Fruit fly (Drosophila melanogaster): Measurements from ENCODE around the gene Mst57Da.

- TF ChIP-seq CTCF (optimal IDR thresholded peaks at IDR 0.05) (no peak), CG8478 (optimal IDR thresholded peaks at IDR 0.05) (no peak)
Observed at dm6 chr3R:25877064-25877463, 45.4 kb upstream of the Mst57Da start.

All from S2 (cell line).